Fruit fly (Drosophila melanogaster): ENCODE measurements around the gene dos.

Gene dos

DNA sequence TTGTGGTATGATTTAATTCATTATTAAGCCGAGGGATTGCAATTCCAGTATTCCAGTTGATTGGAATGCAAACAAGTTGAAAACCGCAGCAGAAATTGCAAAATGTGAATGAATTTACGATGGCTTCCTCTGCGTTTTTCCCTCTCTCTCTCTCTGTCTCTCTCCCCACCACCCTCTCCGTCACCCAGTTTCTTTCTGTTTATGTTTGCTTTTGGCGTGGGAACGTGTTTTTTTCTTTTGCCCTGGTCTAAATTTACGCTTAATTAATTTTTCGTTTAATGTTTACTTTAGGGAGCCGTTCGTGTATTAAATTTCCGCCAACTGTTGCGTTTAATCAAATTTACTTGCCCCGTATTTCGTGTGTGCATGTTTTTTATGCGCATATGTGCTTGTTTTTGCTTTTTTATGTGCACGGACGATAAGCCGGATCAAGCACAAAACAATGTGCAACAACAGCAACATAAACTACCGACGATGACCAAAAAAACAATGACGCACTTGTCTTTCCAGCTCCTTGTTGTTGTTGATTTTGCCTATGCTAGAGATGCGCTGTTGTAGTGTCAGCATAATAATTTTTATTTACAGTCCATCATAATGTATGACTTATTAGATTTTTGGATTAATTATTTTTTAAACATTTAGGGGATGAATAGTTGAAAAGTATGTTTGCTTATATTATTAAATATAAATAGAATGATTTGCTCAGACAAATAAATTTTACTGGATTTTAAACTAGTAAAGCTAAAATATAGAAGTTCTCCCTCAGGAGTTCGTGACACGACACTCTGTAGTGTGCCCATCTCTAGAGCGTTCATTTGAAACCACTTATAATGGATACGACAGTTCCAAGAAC lies 923 bp downstream of the dos start (continued):
- TF ChIP-seq CG17328 (GFP tag; IDR thresholded peaks at IDR 0.05), result peak; percentile 59; the same call in 1 of the 2 replicates
- TF ChIP-seq CG3163 (GFP tag; optimal IDR thresholded peaks at IDR 0.05), result no peak
- peak; percentile 60 for TF ChIP-seq CG13123 (GFP tag; optimal IDR thresholded peaks at IDR 0.05)
- TF ChIP-seq CG12104 (GFP tag; optimal IDR thresholded peaks at IDR 0.05), result peak; percentile 82
- TF ChIP-seq sr (GFP tag; IDR thresholded peaks at IDR 0.05), result peak; percentile 62; the same call in 2 of the 3 replicates
- TF ChIP-seq Gug (GFP tag; IDR thresholded peaks at IDR 0.05), result no peak
- peak; percentile 76; the same call in 2 of the 3 replicates for TF ChIP-seq CG11695 (GFP tag; IDR thresholded peaks at IDR 0.05)
- no peak for TF ChIP-seq lov (optimal IDR thresholded peaks at IDR 0.05)
- TF ChIP-seq lov (GFP tag; IDR thresholded peaks at IDR 0.05), result no peak
- no peak for TF ChIP-seq ems (GFP tag; optimal IDR thresholded peaks at IDR 0.05)
- peak; percentile 55 for TF ChIP-seq CG14050 (GFP tag; IDR thresholded peaks at IDR 0.05)
- peak; percentile 65 for TF ChIP-seq CG10543 (GFP tag; optimal IDR thresholded peaks at IDR 0.05)
- peak; percentile 83 for TF ChIP-seq odd (GFP tag; optimal IDR thresholded peaks at IDR 0.05)
- TF ChIP-seq CG18476 (GFP tag; optimal IDR thresholded peaks at IDR 0.05), result peak; percentile 59
- peak; percentile 50; the same call in 1 of the 2 replicates for TF ChIP-seq bbx (GFP tag; IDR thresholded peaks at IDR 0.05; ENCODE audit: partially characterized antibody)
- TF ChIP-seq dm (GFP tag; optimal IDR thresholded peaks at IDR 0.05), result no peak
- no peak for TF ChIP-seq CG5245 (GFP tag; optimal IDR thresholded peaks at IDR 0.05)
- TF ChIP-seq sim (GFP tag; IDR thresholded peaks at IDR 0.05), result no peak
- TF ChIP-seq CG2678 (tag; optimal IDR thresholded peaks at IDR 0.05), result peak; percentile 87
- peak; percentile 64 for TF ChIP-seq unc-4 (GFP tag; IDR thresholded peaks at IDR 0.05; ENCODE audit: partially characterized antibody)
- TF ChIP-seq Nf-YB (GFP tag; optimal IDR thresholded peaks at IDR 0.05), result peak; percentile 62
- peak; percentile 64 for TF ChIP-seq ind (GFP tag; optimal IDR thresholded peaks at IDR 0.05)
- peak; percentile 45 for TF ChIP-seq Bgb (GFP tag; IDR thresholded peaks at IDR 0.05; ENCODE audit: partially characterized antibody)
- peak; percentile 71 for TF ChIP-seq az2 (GFP tag; optimal IDR thresholded peaks at IDR 0.05)
- peak; percentile 84 for TF ChIP-seq nmo (GFP tag; optimal IDR thresholded peaks at IDR 0.05)
- TF ChIP-seq kay (GFP tag; optimal IDR thresholded peaks at IDR 0.05), result peak; percentile 52
- TF ChIP-seq CG10267 (tag; optimal IDR thresholded peaks at IDR 0.05), result peak; percentile 78
- TF ChIP-seq danr (GFP tag; IDR thresholded peaks at IDR 0.05), result 0 out of 2 replicates have a peak, but pooled peaks have one; percentile 8
- peak; percentile 82 for TF ChIP-seq CG14710 (tag; optimal IDR thresholded peaks at IDR 0.05)
- TF ChIP-seq CG18011 (GFP tag; optimal IDR thresholded peaks at IDR 0.05), result peak; percentile 26
- TF ChIP-seq Doc2 (GFP tag; IDR thresholded peaks at IDR 0.05), result 0 out of 2 replicates have a peak, but pooled peaks have one; percentile 25
- 0 out of 2 replicates have a peak, but pooled peaks have one; percentile 10 for TF ChIP-seq stc (GFP tag; IDR thresholded peaks at IDR 0.05)
- TF ChIP-seq Vsx1 (GFP tag; optimal IDR thresholded peaks at IDR 0.05), result no peak
- TF ChIP-seq Ssrp (tag; optimal IDR thresholded peaks at IDR 0.05), result peak; percentile 76
- peak; percentile 70 for TF ChIP-seq vvl (GFP tag; IDR thresholded peaks at IDR 0.05)
- TF ChIP-seq gsb-n (tag; optimal IDR thresholded peaks at IDR 0.05), result peak; percentile 46
- TF ChIP-seq pum (GFP tag; optimal IDR thresholded peaks at IDR 0.05), result no peak
- TF ChIP-seq so (GFP tag; IDR thresholded peaks at IDR 0.05), result peak; percentile 61; the same call in 1 of the 3 replicates
- TF ChIP-seq tin (GFP tag; optimal IDR thresholded peaks at IDR 0.05), result peak; percentile 67
- no peak for TF ChIP-seq wek (GFP tag; optimal IDR thresholded peaks at IDR 0.05)
- TF ChIP-seq slbo (GFP tag; IDR thresholded peaks at IDR 0.05), result peak; percentile 83
- TF ChIP-seq chinmo (GFP tag; IDR thresholded peaks at IDR 0.05; ENCODE audit: partially characterized antibody), result 0 out of 4 replicates have a peak, but pooled peaks have one; percentile 56
- no peak for TF ChIP-seq CG2875 (GFP tag; optimal IDR thresholded peaks at IDR 0.05)
- peak; percentile 76 for TF ChIP-seq CG13775 (GFP tag; optimal IDR thresholded peaks at IDR 0.05)
- TF ChIP-seq CG15011 (GFP tag; optimal IDR thresholded peaks at IDR 0.05), result peak; percentile 38
- peak; percentile 24 for TF ChIP-seq CG10654 (GFP tag; optimal IDR thresholded peaks at IDR 0.05)
- TF ChIP-seq vfl (GFP tag; optimal IDR thresholded peaks at IDR 0.05), result peak; percentile 12
- TF ChIP-seq usp (GFP tag; optimal IDR thresholded peaks at IDR 0.05), result no peak
